Worm (Caenorhabditis elegans) whole organism, mixed stage, embryonic: ENCODE measurements around the gene srw-82.

Source experiments
- elt-3 ChIP-seq: fragments of 150-350 bp; optimal IDR thresholded peaks from 2 replicates; lab custom pipeline; 2014; ENCODE audit warnings: missing biosample characterization, missing genetic modification characterization
- lin-13 ChIP-seq: fragments of 150-350 bp; optimal IDR thresholded peaks from 2 replicates; lab custom pipeline; 2014; ENCODE audit warnings: missing biosample characterization, missing genetic modification characterization
- mep-1 ChIP-seq: fragments of 150-350 bp; optimal IDR thresholded peaks from 2 replicates; lab custom pipeline; 2017; ENCODE audit warnings: missing biosample characterization, missing genetic modification reagents, missing genetic modification characterization, inconsistent platforms
- nhr-2 ChIP-seq: fragments of 150-350 bp; optimal IDR thresholded peaks from 2 replicates; lab custom pipeline; 2014; ENCODE audit warnings: missing biosample characterization, missing genetic modification characterization
- nhr-237 ChIP-seq: fragments of 150-350 bp; optimal IDR thresholded peaks from 2 replicates; lab custom pipeline; 2014; ENCODE audit warnings: missing biosample characterization, missing genetic modification characterization
- unc-39 ChIP-seq: fragments of 150-350 bp; optimal IDR thresholded peaks from 2 replicates; lab custom pipeline; 2014; ENCODE audit warnings: missing biosample characterization, missing genetic modification characterization
- unc-62 ChIP-seq: fragments of 150-350 bp; optimal IDR thresholded peaks from 2 replicates; lab custom pipeline; 2014; ENCODE audit warnings: missing biosample characterization, missing genetic modification reagents, missing genetic modification characterization
- ztf-11 ChIP-seq: fragments of 150-350 bp; optimal IDR thresholded peaks from 2 replicates; lab custom pipeline; 2014; ENCODE audit warnings: missing biosample characterization, missing genetic modification characterization

DNA sequence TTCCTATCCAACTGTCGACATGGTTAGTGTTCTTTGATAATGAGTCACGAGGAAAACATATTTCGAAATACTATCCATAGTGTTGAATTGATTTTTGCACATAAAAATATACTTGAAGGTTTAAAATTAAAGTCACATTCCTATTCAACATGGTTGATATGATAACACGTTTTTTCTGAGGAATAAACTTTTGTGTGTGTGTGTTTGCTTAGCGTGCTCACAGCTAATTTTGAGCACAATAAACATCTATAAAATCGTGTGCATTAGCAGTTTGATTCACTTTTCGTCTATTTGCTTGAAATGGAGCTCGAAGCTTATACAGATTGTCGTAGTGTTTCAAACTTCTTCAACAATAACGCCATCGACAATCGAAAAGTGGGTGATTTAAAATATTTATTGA lies 25.0 kb downstream of the srw-82 start, which contains the start of gene ZK228.10:
- TF ChIP-seq ztf-11 (tag; lab: Kevin White, UChicago) (no peak), unc-62 (GFP tag; lab: Kevin White, UChicago) (no peak), unc-39 (no peak), nhr-237 (tag; lab: Kevin White, UChicago) (no peak), elt-3 (tag; lab: Kevin White, UChicago) (no peak), lin-13 (tag; lab: Kevin White, UChicago) (no peak), nhr-2 (tag; lab: Kevin White, UChicago) (no peak), mep-1 (tag; lab: Kevin White, UChicago) (no peak)
